Fruit fly (Drosophila melanogaster): ENCODE results near the gene Pdp.

Gene Pdp

DNA sequence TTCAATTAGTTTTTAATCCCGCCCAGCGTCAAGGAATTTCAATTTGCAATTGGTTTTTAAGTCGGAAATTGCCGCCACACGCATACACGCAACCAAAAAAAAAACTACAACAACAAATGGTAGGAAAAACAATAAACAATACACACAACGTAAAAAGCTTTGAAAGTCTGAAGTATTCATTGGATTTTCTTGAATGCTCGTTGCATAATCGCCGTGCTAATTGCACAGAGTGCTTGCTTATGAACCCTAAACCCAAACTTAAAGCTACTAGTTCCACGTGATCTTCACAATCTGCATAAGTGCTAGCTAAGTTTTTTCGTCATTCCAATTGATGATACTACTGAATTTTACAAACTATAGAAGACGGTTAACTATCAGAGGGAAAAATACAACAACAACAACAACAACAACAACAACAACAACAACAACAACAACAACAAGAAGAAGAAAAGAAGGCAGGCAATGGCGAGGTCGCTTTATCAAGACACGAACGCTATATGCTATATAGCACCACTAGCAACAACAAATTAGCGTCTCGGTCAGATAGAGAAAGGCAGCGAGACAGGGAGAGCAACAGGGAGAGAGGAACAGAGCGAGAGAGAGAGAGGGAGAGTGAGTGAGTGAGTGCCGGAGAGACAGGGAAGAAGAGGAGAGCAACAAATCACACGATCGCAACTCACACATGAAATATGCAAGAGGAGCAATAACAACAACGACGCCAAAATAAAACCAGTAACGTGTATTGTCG, 32.1 kb downstream of the Pdp start (continued):
- TF ChIP-seq NFAT (GFP tag; IDR thresholded peaks at IDR 0.05) (peak; percentile 9; the same call in 1 of the 2 replicates), CG3163 (GFP tag; optimal IDR thresholded peaks at IDR 0.05) (peak; percentile 34), Hsf (GFP tag; optimal IDR thresholded peaks at IDR 0.05) (no peak), BEAF-32 (GFP tag; optimal IDR thresholded peaks at IDR 0.05) (no peak), CG2199 (GFP tag; IDR thresholded peaks at IDR 0.05) (peak; percentile 69; the same call in 1 of the 3 replicates), mam (GFP tag; optimal IDR thresholded peaks at IDR 0.05) (no peak), gsb (GFP tag; IDR thresholded peaks at IDR 0.05) (no peak), CG14014 (GFP tag; IDR thresholded peaks at IDR 0.05) (no peak), run (tag; optimal IDR thresholded peaks at IDR 0.05) (no peak), sima (GFP tag; optimal IDR thresholded peaks at IDR 0.05) (no peak), Oli (tag; optimal IDR thresholded peaks at IDR 0.05) (no peak), mirr (GFP tag; optimal IDR thresholded peaks at IDR 0.05) (peak; percentile 38), CG32532 (GFP tag; IDR thresholded peaks at IDR 0.05) (peak; percentile 65; the same call in 1 of the 2 replicates), her (GFP tag; optimal IDR thresholded peaks at IDR 0.05) (peak; percentile 8), CG10431 (GFP tag; optimal IDR thresholded peaks at IDR 0.05) (no peak), rib (GFP tag; IDR thresholded peaks at IDR 0.05) (peak; percentile 64; the same call in 1 of the 2 replicates), CG14860 (GFP tag; IDR thresholded peaks at IDR 0.05; ENCODE audit: partially characterized antibody) (no peak), CG33557 (GFP tag; optimal IDR thresholded peaks at IDR 0.05) (no peak), chinmo (GFP tag; IDR thresholded peaks at IDR 0.05; ENCODE audit: partially characterized antibody) (0 out of 4 replicates have a peak, but pooled peaks have one; percentile 52), Max (GFP tag; optimal IDR thresholded peaks at IDR 0.05) (no peak), crc (GFP tag; optimal IDR thresholded peaks at IDR 0.05) (no peak), tx (GFP tag; optimal IDR thresholded peaks at IDR 0.05) (no peak), ci (GFP tag; IDR thresholded peaks at IDR 0.05) (peak; percentile 32; the same call in 1 of the 3 replicates), Poxn (GFP tag; IDR thresholded peaks at IDR 0.05) (no peak), emc (GFP tag; optimal IDR thresholded peaks at IDR 0.05) (no peak), Aef1 (GFP tag; IDR thresholded peaks at IDR 0.05) (peak; percentile 33; the same call in 1 of the 3 replicates), CG34376 (GFP tag; optimal IDR thresholded peaks at IDR 0.05) (peak; percentile 43), CG6791 (GFP tag; IDR thresholded peaks at IDR 0.05; ENCODE audit: partially characterized antibody) (no peak), CG3995 (GFP tag; optimal IDR thresholded peaks at IDR 0.05) (no peak), CG6175 (GFP tag; IDR thresholded peaks at IDR 0.05) (no peak), Meics (GFP tag; optimal IDR thresholded peaks at IDR 0.05) (no peak), CG34422 (GFP tag; IDR thresholded peaks at IDR 0.05) (no peak), CG10321 (GFP tag; IDR thresholded peaks at IDR 0.05) (0 out of 2 replicates have a peak, but pooled peaks have one; percentile 20), chm (GFP tag; IDR thresholded peaks at IDR 0.05) (peak; percentile 29; the same call in 1 of the 2 replicates), CG12155 (GFP tag; optimal IDR thresholded peaks at IDR 0.05) (no peak), lov (optimal IDR thresholded peaks at IDR 0.05) (no peak), lov (GFP tag; IDR thresholded peaks at IDR 0.05) (0 out of 3 replicates have a peak, but pooled peaks have one; percentile 44), CG15073 (GFP tag; optimal IDR thresholded peaks at IDR 0.05) (no peak), CG10979 (tag; optimal IDR thresholded peaks at IDR 0.05) (no peak), MBD-R2 (GFP tag; IDR thresholded peaks at IDR 0.05) (no peak), ERR (GFP tag; optimal IDR thresholded peaks at IDR 0.05) (no peak), Drgx (GFP tag; IDR thresholded peaks at IDR 0.05) (peak; percentile 35), bowl (GFP tag; IDR thresholded peaks at IDR 0.05) (0 out of 2 replicates have a peak, but pooled peaks have one; percentile 6), CG11456 (GFP tag; IDR thresholded peaks at IDR 0.05) (0 out of 3 replicates have a peak, but pooled peaks have one; percentile 19), ham (GFP tag; IDR thresholded peaks at IDR 0.05) (no peak), sd (tag; optimal IDR thresholded peaks at IDR 0.05) (peak; percentile 19), yki (optimal IDR thresholded peaks at IDR 0.05) (peak; percentile 63), B-H2 (GFP tag; optimal IDR thresholded peaks at IDR 0.05) (no peak), Awh (GFP tag; IDR thresholded peaks at IDR 0.05) (no peak), cwo (GFP tag; optimal IDR thresholded peaks at IDR 0.05) (no peak)
